Comparison of ENCODE assay signal across 5 fruit fly cellular contexts in the genomic region with DNA sequence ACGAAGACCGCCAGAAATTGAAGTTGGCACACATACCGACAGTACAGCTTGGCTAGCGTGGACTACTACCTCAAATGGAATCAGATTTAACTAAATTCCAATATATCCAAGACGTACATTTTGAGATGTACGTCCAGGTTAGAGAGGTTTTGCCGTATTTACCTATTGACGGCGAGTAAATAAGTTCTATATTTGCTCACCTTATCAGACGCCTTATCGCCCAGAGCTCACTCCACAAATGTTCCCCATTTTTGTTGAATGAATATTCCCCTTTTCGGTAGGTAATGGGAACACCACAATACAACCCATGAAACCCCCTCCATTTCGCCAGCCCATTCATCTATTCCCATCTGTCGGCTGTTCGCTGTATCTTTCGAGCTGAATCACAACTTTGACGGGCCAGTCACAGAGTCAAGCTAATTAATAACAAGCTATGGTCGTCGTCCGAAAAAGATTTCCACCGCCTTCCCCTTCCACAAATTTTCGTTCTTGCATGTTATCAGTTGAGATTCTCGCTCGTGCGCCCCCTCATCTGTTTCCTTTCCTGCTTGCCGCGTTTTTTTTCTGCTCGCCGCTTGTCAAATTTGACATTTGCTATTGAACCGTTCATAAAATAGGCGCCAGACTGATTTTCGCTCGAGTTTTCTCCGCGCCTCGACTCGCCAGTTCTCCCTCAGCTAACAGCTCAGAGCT.
TF ChIP-seq lines count a peak whose summit lies in the region.

No protein-coding gene starts in this region.

TF ChIP-seq in whole organism, adult, 20 proteins besides CTCF, POLR2A, EP300 and RAD21 (continued from another document):
- TF ChIP-seq pad (GFP tag; optimal IDR thresholded peaks at IDR 0.05; lab: Kevin White, UChicago) (peak; percentile 87), tj (GFP tag; optimal IDR thresholded peaks at IDR 0.05; lab: Kevin White, UChicago) (peak; percentile 38), CG1620 (GFP tag; optimal IDR thresholded peaks at IDR 0.05; lab: Kevin White, UChicago) (peak; percentile 97), cnc (optimal IDR thresholded peaks at IDR 0.05; lab: Kevin White, UChicago) (no peak)
TF ChIP-seq in whole organism, adult: peak in this region for 18.

TF ChIP-seq in whole organism, embryonic, 481 proteins besides CTCF, POLR2A, EP300 and RAD21 (continued from another document and continues in another):
- peak; percentile 89 for TF ChIP-seq Sox102F (GFP tag; optimal IDR thresholded peaks at IDR 0.05; lab: Kevin White, UChicago)
- TF ChIP-seq Nf-YC (tag; optimal IDR thresholded peaks at IDR 0.05; lab: Kevin White, UChicago) = peak; percentile 48
- peak; percentile 89 for TF ChIP-seq ERR (GFP tag; optimal IDR thresholded peaks at IDR 0.05; lab: Kevin White, UChicago)
- peak; percentile 85 for TF ChIP-seq gcm2 (GFP tag; optimal IDR thresholded peaks at IDR 0.05; lab: Kevin White, UChicago)
- peak; percentile 91 for TF ChIP-seq ranshi (GFP tag; IDR thresholded peaks at IDR 0.05; lab: Robert Waterston, UW)
- TF ChIP-seq shn (GFP tag; optimal IDR thresholded peaks at IDR 0.05; lab: Kevin White, UChicago) = peak; percentile 95
- TF ChIP-seq Dll (GFP tag; IDR thresholded peaks at IDR 0.05; lab: Robert Waterston, UW; ENCODE audit: partially characterized antibody) = no peak
- TF ChIP-seq nom (GFP tag; optimal IDR thresholded peaks at IDR 0.05; lab: Kevin White, UChicago) = peak; percentile 40
- TF ChIP-seq Chrac-16 (GFP tag; optimal IDR thresholded peaks at IDR 0.05; lab: Kevin White, UChicago) = peak; percentile 75
- peak; percentile 76 for TF ChIP-seq CG10321 (GFP tag; IDR thresholded peaks at IDR 0.05; lab: Robert Waterston, UW)
- TF ChIP-seq Mes4 (GFP tag; optimal IDR thresholded peaks at IDR 0.05; lab: Kevin White, UChicago) = peak; percentile 97
- TF ChIP-seq CG6765 (GFP tag; optimal IDR thresholded peaks at IDR 0.05; lab: Kevin White, UChicago) = peak; percentile 84
- TF ChIP-seq jumu (GFP tag; optimal IDR thresholded peaks at IDR 0.05; lab: Kevin White, UChicago) = peak; percentile 91
- TF ChIP-seq pfk (GFP tag; optimal IDR thresholded peaks at IDR 0.05; lab: Kevin White, UChicago) = peak; percentile 79
- TF ChIP-seq CG9797 (GFP tag; optimal IDR thresholded peaks at IDR 0.05; lab: Kevin White, UChicago) = peak; percentile 48
- peak; percentile 89 for TF ChIP-seq CG18262 (tag; optimal IDR thresholded peaks at IDR 0.05; lab: Kevin White, UChicago)
- TF ChIP-seq Dbx (GFP tag; IDR thresholded peaks at IDR 0.05; lab: Robert Waterston, UW) = peak; percentile 94
- peak; percentile 92 for TF ChIP-seq Atf6 (GFP tag; IDR thresholded peaks at IDR 0.05; lab: Robert Waterston, UW)
- peak; percentile 87 for TF ChIP-seq CG17612 (GFP tag; IDR thresholded peaks at IDR 0.05; lab: Robert Waterston, UW)
- TF ChIP-seq ken (GFP tag; IDR thresholded peaks at IDR 0.05; lab: Robert Waterston, UW) = peak; percentile 92
- peak; percentile 97 for TF ChIP-seq CG7987 (GFP tag; optimal IDR thresholded peaks at IDR 0.05; lab: Kevin White, UChicago)
- TF ChIP-seq E2f2 (GFP tag; IDR thresholded peaks at IDR 0.05; lab: Robert Waterston, UW) = peak; percentile 66
- peak; percentile 77 for TF ChIP-seq CG6654 (GFP tag; optimal IDR thresholded peaks at IDR 0.05; lab: Kevin White, UChicago)
- TF ChIP-seq br (optimal IDR thresholded peaks at IDR 0.05; lab: Kevin White, UChicago) = no peak
- peak; percentile 98 for TF ChIP-seq bab2 (GFP tag; optimal IDR thresholded peaks at IDR 0.05; lab: Kevin White, UChicago)
- TF ChIP-seq CG17568 (GFP tag; optimal IDR thresholded peaks at IDR 0.05; lab: Kevin White, UChicago) = peak; percentile 94
- peak; percentile 97 for TF ChIP-seq CG8944 (GFP tag; optimal IDR thresholded peaks at IDR 0.05; lab: Kevin White, UChicago)
- TF ChIP-seq nerfin-2 (GFP tag; IDR thresholded peaks at IDR 0.05; lab: Robert Waterston, UW; ENCODE audit: partially characterized antibody) = no peak
- TF ChIP-seq tll (GFP tag; optimal IDR thresholded peaks at IDR 0.05; lab: Kevin White, UChicago) = no peak

TF ChIP-seq in whole organism, prepupa, 60 proteins besides CTCF, POLR2A, EP300 and RAD21 (continued from another document and continues in another):
- TF ChIP-seq Lpt (GFP tag; optimal IDR thresholded peaks at IDR 0.05; lab: Kevin White, UChicago) = no peak
- peak; percentile 76 for TF ChIP-seq topi (GFP tag; optimal IDR thresholded peaks at IDR 0.05; lab: Kevin White, UChicago)
- peak; percentile 63 for TF ChIP-seq esn (GFP tag; optimal IDR thresholded peaks at IDR 0.05; lab: Kevin White, UChicago)
- peak; percentile 45 for TF ChIP-seq CG11762 (GFP tag; optimal IDR thresholded peaks at IDR 0.05; lab: Kevin White, UChicago; ENCODE audit: insufficient read depth)
- no peak for TF ChIP-seq Sox15 (GFP tag; optimal IDR thresholded peaks at IDR 0.05; lab: Kevin White, UChicago)
- no peak for TF ChIP-seq CG15336 (GFP tag; IDR thresholded peaks at IDR 0.05; lab: Robert Waterston, UW)
- peak; percentile 68 for TF ChIP-seq CG10631 (GFP tag; optimal IDR thresholded peaks at IDR 0.05; lab: Kevin White, UChicago)
- no peak for TF ChIP-seq fd85E (GFP tag; optimal IDR thresholded peaks at IDR 0.05; lab: Kevin White, UChicago)
- no peak for TF ChIP-seq dsx (GFP tag; optimal IDR thresholded peaks at IDR 0.05; lab: Kevin White, UChicago; ENCODE audit: poor library complexity, severe bottlenecking)
- no peak for TF ChIP-seq CG6276 (GFP tag; optimal IDR thresholded peaks at IDR 0.05; lab: Kevin White, UChicago)
- TF ChIP-seq dac (GFP tag; optimal IDR thresholded peaks at IDR 0.05; lab: Kevin White, UChicago) = no peak
- TF ChIP-seq CG6808 (GFP tag; optimal IDR thresholded peaks at IDR 0.05; lab: Kevin White, UChicago) = no peak
- no peak for TF ChIP-seq Eip93F (GFP tag; optimal IDR thresholded peaks at IDR 0.05; lab: Kevin White, UChicago)
- TF ChIP-seq CG6854 (GFP tag; optimal IDR thresholded peaks at IDR 0.05; lab: Kevin White, UChicago) = no peak
- peak; percentile 36 for TF ChIP-seq Blimp-1 (GFP tag; optimal IDR thresholded peaks at IDR 0.05; lab: Kevin White, UChicago)
- TF ChIP-seq Sox14 (GFP tag; optimal IDR thresholded peaks at IDR 0.05; lab: Kevin White, UChicago) = no peak
- TF ChIP-seq OdsH (GFP tag; optimal IDR thresholded peaks at IDR 0.05; lab: Kevin White, UChicago) = peak; percentile 53
- peak; percentile 35 for TF ChIP-seq lz (GFP tag; optimal IDR thresholded peaks at IDR 0.05; lab: Kevin White, UChicago)
- TF ChIP-seq Met (GFP tag; optimal IDR thresholded peaks at IDR 0.05; lab: Kevin White, UChicago) = peak; percentile 70
- peak; percentile 40 for TF ChIP-seq achi (GFP tag; optimal IDR thresholded peaks at IDR 0.05; lab: Kevin White, UChicago)
- TF ChIP-seq Hr39 (GFP tag; optimal IDR thresholded peaks at IDR 0.05; lab: Kevin White, UChicago) = peak; percentile 49
- TF ChIP-seq acj6 (GFP tag; optimal IDR thresholded peaks at IDR 0.05; lab: Kevin White, UChicago) = peak; percentile 61
- TF ChIP-seq CG8119 (GFP tag; IDR thresholded peaks at IDR 0.05; lab: Robert Waterston, UW) = 0 out of 3 replicates have a peak, but pooled peaks have one; percentile 33
- TF ChIP-seq Gug (GFP tag; IDR thresholded peaks at IDR 0.05; lab: Robert Waterston, UW) = peak; percentile 41; the same call in 1 of the 2 replicates
- TF ChIP-seq Hr38 (GFP tag; optimal IDR thresholded peaks at IDR 0.05; lab: Kevin White, UChicago) = peak; percentile 73
- TF ChIP-seq Smox (GFP tag; optimal IDR thresholded peaks at IDR 0.05; lab: Kevin White, UChicago) = peak; percentile 31
- peak; percentile 69 for TF ChIP-seq eg (GFP tag; IDR thresholded peaks at IDR 0.05; lab: Robert Waterston, UW)
- peak; percentile 49 for TF ChIP-seq CG8632 (GFP tag; optimal IDR thresholded peaks at IDR 0.05; lab: Kevin White, UChicago)
- peak; percentile 62 for TF ChIP-seq CG7368 (GFP tag; optimal IDR thresholded peaks at IDR 0.05; lab: Kevin White, UChicago)
- peak; percentile 4 for TF ChIP-seq Sox102F (GFP tag; optimal IDR thresholded peaks at IDR 0.05; lab: Kevin White, UChicago)

TF ChIP-seq in whole organism, pupa, 21 proteins besides CTCF, POLR2A, EP300 and RAD21 (continued from another document):
- peak; percentile 18 for TF ChIP-seq CG14655 (GFP tag; optimal IDR thresholded peaks at IDR 0.05; lab: Kevin White, UChicago)
- TF ChIP-seq CG17806 (tag; optimal IDR thresholded peaks at IDR 0.05; lab: Kevin White, UChicago) = no peak

TF ChIP-seq in whole organism, wandering third instar larva, 38 proteins besides CTCF, POLR2A, EP300 and RAD21 (continued from another document):
- TF ChIP-seq HLH106 (tag; optimal IDR thresholded peaks at IDR 0.05; lab: Kevin White, UChicago) (peak; percentile 76), rgr (GFP tag; optimal IDR thresholded peaks at IDR 0.05; lab: Kevin White, UChicago) (peak; percentile 88), pan (optimal IDR thresholded peaks at IDR 0.05; lab: Kevin White, UChicago) (no peak), dmrt93B (GFP tag; optimal IDR thresholded peaks at IDR 0.05; lab: Kevin White, UChicago) (peak; percentile 56), sv (GFP tag; optimal IDR thresholded peaks at IDR 0.05; lab: Kevin White, UChicago) (peak; percentile 91), Myc (optimal IDR thresholded peaks at IDR 0.05; lab: Kevin White, UChicago) (no peak), jim (GFP tag; optimal IDR thresholded peaks at IDR 0.05; lab: Kevin White, UChicago) (peak; percentile 81), sage (GFP tag; optimal IDR thresholded peaks at IDR 0.05; lab: Kevin White, UChicago) (peak; percentile 18), br (GFP tag; optimal IDR thresholded peaks at IDR 0.05; lab: Kevin White, UChicago) (peak; percentile 75), Dif (GFP tag; optimal IDR thresholded peaks at IDR 0.05; lab: Kevin White, UChicago; ENCODE audit: partially characterized antibody) (no peak), GATAd (GFP tag; optimal IDR thresholded peaks at IDR 0.05; lab: Kevin White, UChicago) (peak; percentile 80), OdsH (GFP tag; optimal IDR thresholded peaks at IDR 0.05; lab: Kevin White, UChicago) (peak; percentile 88), Mio (GFP tag; optimal IDR thresholded peaks at IDR 0.05; lab: Kevin White, UChicago) (no peak), woc (GFP tag; optimal IDR thresholded peaks at IDR 0.05; lab: Kevin White, UChicago) (no peak), Abd-B (GFP tag; optimal IDR thresholded peaks at IDR 0.05; lab: Kevin White, UChicago) (no peak), Rel (GFP tag; optimal IDR thresholded peaks at IDR 0.05; lab: Kevin White, UChicago) (no peak), Rel (tag; optimal IDR thresholded peaks at IDR 0.05; lab: Kevin White, UChicago) (peak; percentile 96), dl (GFP tag; optimal IDR thresholded peaks at IDR 0.05; lab: Kevin White, UChicago; ENCODE audit: insufficient read depth in 1 of 2, partially characterized antibody in 2 of 2) (no peak), Dfd (GFP tag; optimal IDR thresholded peaks at IDR 0.05; lab: Kevin White, UChicago) (no peak)
